Worm (Caenorhabditis elegans) whole organism, L4 larva: ENCODE results near the gene C27D8.2.

Experiments
- F10B5.3 ChIP-seq: sonication (generic microtip); optimal IDR thresholded peaks from 2 replicates; lab custom pipeline; 2016; ENCODE audit warnings: mild to moderate bottlenecking, missing genetic modification characterization, missing compliant biosample characterization
- Y105C5A.15 ChIP-seq: fragments of 200-800 bp; sonication (Bioruptor generic); IDR thresholded peaks from 2 replicates; pipeline ENCODE4 v1.3.6; 2022; ENCODE audit warnings: missing genetic modification characterization, missing compliant biosample characterization
- Y5F2A.4 ChIP-seq: fragments of 200-800 bp; sonication (Bioruptor generic); optimal IDR thresholded peaks from 2 replicates; lab custom pipeline; 2018; ENCODE audit warnings: mild to moderate bottlenecking, missing genetic modification characterization, missing compliant biosample characterization
- ZK546.5 ChIP-seq, 2 experiments: sonication (generic microtip); optimal IDR thresholded peaks; 2 replicates each; lab custom pipeline; 2017; ENCODE audit warnings: missing biosample characterization in 2 of 2, missing genetic modification characterization in 2 of 2
- aha-1 ChIP-seq: fragments of 150-350 bp; peaks from one replicate; lab custom pipeline; 2014; ENCODE audit warnings: missing biosample characterization, missing genetic modification characterization
- ceh-28 ChIP-seq: fragments of 150-350 bp; optimal IDR thresholded peaks from 2 replicates; lab custom pipeline; 2014; ENCODE audit warnings: missing biosample characterization, missing genetic modification reagents, missing genetic modification characterization
- ceh-62 ChIP-seq: sonication (generic microtip); optimal IDR thresholded peaks from 2 replicates; lab custom pipeline; 2017; ENCODE audit warnings: missing biosample characterization, missing genetic modification characterization
- ces-1 ChIP-seq: fragments of 150-350 bp; sonication (generic microtip); optimal IDR thresholded peaks from 4 replicates; lab custom pipeline; 2014; ENCODE audit warnings: missing biosample characterization, missing genetic modification reagents, missing genetic modification characterization
- ctbp-1 ChIP-seq: fragments of 200-800 bp; sonication (Bioruptor generic); IDR thresholded peaks from 2 replicates; pipeline ENCODE4 v1.3.6; 2022; ENCODE audit warnings: missing genetic modification reagents, missing genetic modification characterization, missing compliant biosample characterization
- daf-16 ChIP-seq, 3 experiments: sonication (generic microtip); optimal IDR thresholded peaks; 2 replicates each; lab custom pipeline; 2016 to 2017; ENCODE audit warnings: missing genetic modification characterization in 3 of 3, missing genetic modification reagents in 3 of 3, mild to moderate bottlenecking in 2 of 3, missing compliant biosample characterization in 2 of 3, missing biosample characterization in 1 of 3, moderate library complexity in 1 of 3
- dmd-6 ChIP-seq: fragments of 200-800 bp; sonication (Bioruptor generic); IDR thresholded peaks from 2 replicates; pipeline ENCODE4 v1.3.6; 2022; ENCODE audit warnings: missing genetic modification reagents, missing genetic modification characterization, missing compliant biosample characterization
- dpl-1 ChIP-seq: fragments of 150-350 bp; optimal IDR thresholded peaks from 2 replicates; lab custom pipeline; 2014; ENCODE audit warnings: missing biosample characterization, missing genetic modification reagents, missing genetic modification characterization
- dve-1 ChIP-seq: sonication (generic microtip); optimal IDR thresholded peaks from 2 replicates; lab custom pipeline; 2017; ENCODE audit warnings: antibody characterized with exemption, mild to moderate bottlenecking, missing genetic modification characterization, missing compliant biosample characterization; ENCODE audit not compliant: insufficient read depth
- egl-43 ChIP-seq: fragments of 200-800 bp; sonication (Bioruptor generic); IDR thresholded peaks from 2 replicates; pipeline ENCODE4 v1.3.6; 2022; ENCODE audit warnings: missing genetic modification reagents, missing genetic modification characterization, missing compliant biosample characterization
- hlh-11 ChIP-seq: fragments of 200-800 bp; sonication (Bioruptor generic); optimal IDR thresholded peaks from 2 replicates; lab custom pipeline; 2018; ENCODE audit warnings: mild to moderate bottlenecking, missing genetic modification characterization, missing compliant biosample characterization
- lim-7 ChIP-seq: fragments of 200-800 bp; sonication (Bioruptor generic); IDR thresholded peaks from 2 replicates; pipeline ENCODE4 v1.3.6; 2022; ENCODE audit warnings: missing genetic modification characterization, missing compliant biosample characterization
- lin-29 ChIP-seq: fragments of 200-800 bp; sonication (Bioruptor generic); IDR thresholded peaks from 2 replicates; pipeline ENCODE4 v1.3.6; 2022; ENCODE audit warnings: missing genetic modification reagents, missing genetic modification characterization, missing compliant biosample characterization
- lin-39 ChIP-seq: fragments of 150-350 bp; optimal IDR thresholded peaks from 2 replicates; lab custom pipeline; 2014; ENCODE audit warnings: missing biosample characterization, missing genetic modification reagents, missing genetic modification characterization
- lsy-2 ChIP-seq, 2 experiments: fragments of 150-350 bp in 1 of 2; sonication (generic microtip) in 1 of 2; optimal IDR thresholded peaks; 2 replicates each; lab custom pipeline; 2014 to 2017; ENCODE audit warnings: missing biosample characterization in 2 of 2, missing genetic modification characterization in 2 of 2
- mdl-1 ChIP-seq, 2 experiments: fragments of 150-350 bp in 1 of 2; sonication (generic microtip) in 1 of 2; optimal IDR thresholded peaks; 2 replicates each; lab custom pipeline; 2014 to 2017; ENCODE audit warnings: missing biosample characterization in 2 of 2, missing genetic modification characterization in 2 of 2
- mdt-29 ChIP-seq: fragments of 200-800 bp; sonication (Bioruptor generic); IDR thresholded peaks from 2 replicates; pipeline ENCODE4 v1.3.6; 2022; ENCODE audit warnings: missing genetic modification reagents, missing genetic modification characterization, missing compliant biosample characterization
- mep-1 ChIP-seq: fragments of 150-350 bp; sonication (generic microtip); optimal IDR thresholded peaks from 3 replicates; lab custom pipeline; 2014; ENCODE audit warnings: missing biosample characterization, missing genetic modification characterization
- mxl-2 ChIP-seq: fragments of 200-800 bp; sonication (Bioruptor generic); conservative IDR thresholded peaks from 2 replicates; pipeline ENCODE4 v1.3.6; 2022; ENCODE audit warnings: missing genetic modification reagents, missing genetic modification characterization, missing compliant biosample characterization
- nhr-102 ChIP-seq: sonication (generic microtip); optimal IDR thresholded peaks from 2 replicates; lab custom pipeline; 2016; ENCODE audit warnings: mild to moderate bottlenecking, missing genetic modification characterization, moderate library complexity, missing compliant biosample characterization
- nhr-25 ChIP-seq: sonication (generic microtip); optimal IDR thresholded peaks from 2 replicates; lab custom pipeline; 2017; ENCODE audit warnings: missing genetic modification characterization, mild to moderate bottlenecking, missing compliant biosample characterization, antibody characterized with exemption, moderate library complexity, borderline replicate concordance; ENCODE audit not compliant: insufficient read depth
- nhr-28 ChIP-seq: fragments of 150-350 bp; optimal IDR thresholded peaks from 2 replicates; lab custom pipeline; 2014; ENCODE audit warnings: missing biosample characterization, missing genetic modification characterization
- nhr-42 ChIP-seq: fragments of 200-800 bp; sonication (Bioruptor generic); IDR thresholded peaks from 2 replicates; pipeline ENCODE4 v1.3.6; 2022; ENCODE audit warnings: missing genetic modification characterization, missing compliant biosample characterization
- nhr-6 ChIP-seq: fragments of 150-350 bp; optimal IDR thresholded peaks from 2 replicates; lab custom pipeline; 2014; ENCODE audit warnings: missing biosample characterization, missing genetic modification characterization
- pha-4 ChIP-seq, 2 experiments: fragments of 150-350 bp in 1 of 2; fragments of 200-800 bp in 1 of 2; sonication (Bioruptor generic) in 1 of 2; IDR thresholded peaks in 1 of 2; optimal IDR thresholded peaks in 1 of 2; 2 replicates each; pipeline versions ENCODE4 v1.3.6 to Lab custom; 2014 to 2022; ENCODE audit warnings: missing genetic modification characterization in 2 of 2, missing genetic modification reagents in 2 of 2, missing biosample characterization in 1 of 2, missing compliant biosample characterization in 1 of 2
- pqm-1 ChIP-seq: sonication (generic microtip); optimal IDR thresholded peaks from 2 replicates; lab custom pipeline; 2017; ENCODE audit warnings: missing biosample characterization, missing genetic modification characterization
- rbr-2 ChIP-seq: sonication (generic microtip); optimal IDR thresholded peaks from 2 replicates; lab custom pipeline; 2016; ENCODE audit warnings: missing genotype, missing genetic modification characterization, missing compliant biosample characterization
- set-16 ChIP-seq: fragments of 200-800 bp; sonication (Bioruptor generic); IDR thresholded peaks from 2 replicates; pipeline ENCODE4 v1.3.6; 2022; ENCODE audit warnings: missing genetic modification reagents, missing genetic modification characterization, missing compliant biosample characterization
- skn-1 ChIP-seq: fragments of 150-350 bp; optimal IDR thresholded peaks from 2 replicates; lab custom pipeline; 2014; ENCODE audit warnings: missing biosample characterization, missing genetic modification characterization
- spr-1 ChIP-seq: sonication (generic microtip); optimal IDR thresholded peaks from 2 replicates; lab custom pipeline; 2016; ENCODE audit warnings: mild to moderate bottlenecking, missing genetic modification characterization, missing compliant biosample characterization
- tag-97 ChIP-seq: fragments of 200-800 bp; sonication (Bioruptor generic); IDR thresholded peaks from 2 replicates; pipeline ENCODE4 v1.3.6; 2022; ENCODE audit warnings: missing genetic modification characterization, missing compliant biosample characterization
- unc-39 ChIP-seq: sonication (generic microtip); optimal IDR thresholded peaks from 2 replicates; lab custom pipeline; 2017; ENCODE audit warnings: missing biosample characterization, missing genetic modification characterization
- vab-7 ChIP-seq: fragments of 200-800 bp; sonication (Bioruptor generic); IDR thresholded peaks from 2 replicates; pipeline ENCODE4 v1.3.6; 2022; ENCODE audit warnings: missing genetic modification reagents, missing genetic modification characterization, missing compliant biosample characterization
- zag-1 ChIP-seq: fragments of 150-350 bp; optimal IDR thresholded peaks from 2 replicates; lab custom pipeline; 2014; ENCODE audit warnings: missing biosample characterization, missing genetic modification characterization
- zfp-2 ChIP-seq: sonication (generic microtip); optimal IDR thresholded peaks from 2 replicates; lab custom pipeline; 2016; ENCODE audit warnings: mild to moderate bottlenecking, missing genetic modification characterization, missing compliant biosample characterization
- zfp-3 ChIP-seq: fragments of 200-800 bp; sonication (Bioruptor generic); conservative IDR thresholded peaks from 2 replicates; pipeline ENCODE4 v1.3.6; 2022; ENCODE audit warnings: missing genetic modification reagents, missing genetic modification characterization, missing compliant biosample characterization
- zip-2 ChIP-seq: fragments of 150-350 bp; optimal IDR thresholded peaks from 2 replicates; lab custom pipeline; 2014; ENCODE audit warnings: missing biosample characterization, missing genetic modification characterization

Gene C27D8.2

ce11 chrIV:12725925-12726324 is 14.9 kb downstream of the C27D8.2 start:
- no peak for TF ChIP-seq mdt-29 (GFP tag; lab: Robert Waterston, UW)
- TF ChIP-seq zfp-3 (GFP tag; lab: Robert Waterston, UW) = no peak
- TF ChIP-seq pha-4 (GFP tag; IDR thresholded peaks at IDR 0.05; lab: Robert Waterston, UW) = no peak
- TF ChIP-seq pha-4 (tag; optimal IDR thresholded peaks at IDR 0.05; lab: Kevin White, UChicago) = no peak
- TF ChIP-seq dpl-1 (GFP tag; lab: Kevin White, UChicago) = no peak
- no peak for TF ChIP-seq zag-1
- TF ChIP-seq Y5F2A.4 = no peak
- no peak for TF ChIP-seq nhr-25 (tag; lab: Kevin White, UChicago)
- no peak for TF ChIP-seq lim-7 (GFP tag; lab: Robert Waterston, UW)
- TF ChIP-seq nhr-102 (tag; lab: Kevin White, UChicago) = no peak
- no peak for TF ChIP-seq ceh-62
- TF ChIP-seq ctbp-1 (GFP tag; lab: Robert Waterston, UW) = no peak
- TF ChIP-seq Y105C5A.15 (GFP tag; lab: Robert Waterston, UW) = no peak

DNA sequence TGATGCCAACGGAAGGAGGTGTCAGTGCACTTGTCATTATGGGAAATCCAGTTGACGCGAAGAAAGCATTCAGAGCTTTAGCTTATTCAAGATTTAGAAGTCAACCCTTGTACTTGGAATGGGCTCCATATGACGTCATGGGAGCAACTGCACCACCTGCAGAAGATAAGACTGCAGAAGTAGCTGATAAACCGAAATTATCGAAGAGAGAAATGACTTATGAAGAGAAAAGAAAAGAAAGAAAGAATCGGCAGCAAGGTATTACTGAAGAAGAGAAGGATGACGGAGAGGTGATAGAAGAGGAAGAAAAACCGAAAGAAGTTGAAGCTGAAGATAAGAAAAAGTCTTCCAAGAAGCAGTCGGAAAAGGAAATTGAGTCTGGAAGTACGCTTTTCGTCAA is 17.1 kb downstream of the C27D8.2 start:
- TF ChIP-seq zip-2 = no peak
- no peak for TF ChIP-seq mdt-29 (GFP tag; lab: Robert Waterston, UW)
- TF ChIP-seq lsy-2 (tag; optimal IDR thresholded peaks at IDR 0.05; lab: Kevin White, UChicago) = no peak
- TF ChIP-seq dve-1 (tag; lab: Kevin White, UChicago) = no peak
- TF ChIP-seq zfp-2 (tag; lab: Kevin White, UChicago) = no peak
- peak; percentile 37 for TF ChIP-seq aha-1 (tag; lab: Kevin White, UChicago)
- TF ChIP-seq nhr-42 = no peak
- TF ChIP-seq nhr-6 (tag; lab: Kevin White, UChicago) = no peak
- TF ChIP-seq lin-29 = no peak
- no peak for TF ChIP-seq F10B5.3 (tag; lab: Kevin White, UChicago)
- TF ChIP-seq lin-39 (tag; lab: Kevin White, UChicago) = no peak
- no peak for TF ChIP-seq egl-43 (GFP tag; lab: Robert Waterston, UW)
- TF ChIP-seq nhr-28 (tag; lab: Kevin White, UChicago) = no peak
- TF ChIP-seq tag-97 (GFP tag; lab: Robert Waterston, UW) = no peak
- TF ChIP-seq dpl-1 (GFP tag; lab: Kevin White, UChicago) = no peak
- peak; percentile 39; the same call in 1 of the 2 replicates for TF ChIP-seq dmd-6 (GFP tag; lab: Robert Waterston, UW)
- TF ChIP-seq ceh-62 = no peak
- TF ChIP-seq spr-1 (tag; lab: Kevin White, UChicago) = no peak
- peak; percentile 16 for TF ChIP-seq hlh-11 (tag; lab: Kevin White, UChicago)
- no peak for TF ChIP-seq unc-39 (tag; lab: Kevin White, UChicago)
- no peak for TF ChIP-seq mxl-2
- no peak for TF ChIP-seq ceh-28 (tag; lab: Kevin White, UChicago)
- TF ChIP-seq pqm-1 (tag; lab: Kevin White, UChicago) = peak; percentile 52
- TF ChIP-seq ZK546.5 (tag; optimal IDR thresholded peaks at IDR 0.05; lab: Kevin White, UChicago) = no peak
- no peak for TF ChIP-seq daf-16 (GFP tag; optimal IDR thresholded peaks at IDR 0.05; lab: Kevin White, UChicago)
- TF ChIP-seq daf-16 (tag; optimal IDR thresholded peaks at IDR 0.05; lab: Kevin White, UChicago) = no peak
- TF ChIP-seq set-16 (GFP tag; lab: Robert Waterston, UW) = no peak
- no peak for TF ChIP-seq vab-7 (GFP tag; lab: Robert Waterston, UW)
- TF ChIP-seq mdl-1 (tag; optimal IDR thresholded peaks at IDR 0.05; lab: Kevin White, UChicago) = no peak
- no peak for TF ChIP-seq lim-7 (GFP tag; lab: Robert Waterston, UW)
- no peak for TF ChIP-seq skn-1
- TF ChIP-seq ces-1 (GFP tag; lab: Kevin White, UChicago) = no peak
- TF ChIP-seq pha-4 (GFP tag; IDR thresholded peaks at IDR 0.05; lab: Robert Waterston, UW) = no peak
- no peak for TF ChIP-seq pha-4 (tag; optimal IDR thresholded peaks at IDR 0.05; lab: Kevin White, UChicago)
- no peak for TF ChIP-seq mep-1 (tag; lab: Kevin White, UChicago)
- TF ChIP-seq rbr-2 (tag; lab: Kevin White, UChicago) = no peak
